Worm (Caenorhabditis elegans): Measurements from ENCODE around the gene nlp-7.
A peak's percentile ranks its signal among the peaks of the same experiment; 100 is the strongest.

nlp-7 gene

DNA sequence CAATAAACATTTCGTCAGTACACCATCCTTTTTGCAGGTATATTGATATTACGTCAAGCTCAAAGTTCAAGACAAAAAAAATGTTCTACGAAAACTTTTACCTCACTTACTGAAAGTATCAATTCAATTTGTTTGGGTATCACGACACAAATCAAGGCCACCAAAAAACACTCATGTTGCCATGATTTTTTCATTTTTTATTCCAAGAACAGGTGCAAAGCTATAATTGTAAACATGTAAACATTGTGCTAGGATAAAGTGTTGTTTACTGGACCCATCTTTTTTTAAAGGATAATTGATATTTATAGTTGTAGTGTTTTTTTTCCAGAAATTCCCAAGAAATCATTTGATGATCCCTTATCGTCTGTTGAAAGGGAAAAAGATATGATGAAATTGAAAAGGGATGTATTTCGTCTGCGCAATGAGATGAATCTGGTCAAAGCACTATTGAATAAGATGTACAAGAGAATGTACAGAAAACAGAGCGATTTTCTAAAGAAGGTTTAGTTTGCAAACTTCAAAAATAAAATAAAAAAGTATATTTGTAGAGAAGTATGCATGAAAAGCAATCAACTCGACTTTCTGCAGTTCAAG is 10.1 kb upstream of the nlp-7 start:
- no peak for TF ChIP-seq lsy-2 (tag; optimal IDR thresholded peaks at IDR 0.05)
- peak; percentile 65 for TF ChIP-seq blmp-1 (tag; optimal IDR thresholded peaks at IDR 0.05; ENCODE audit: insufficient read depth)

DNA sequence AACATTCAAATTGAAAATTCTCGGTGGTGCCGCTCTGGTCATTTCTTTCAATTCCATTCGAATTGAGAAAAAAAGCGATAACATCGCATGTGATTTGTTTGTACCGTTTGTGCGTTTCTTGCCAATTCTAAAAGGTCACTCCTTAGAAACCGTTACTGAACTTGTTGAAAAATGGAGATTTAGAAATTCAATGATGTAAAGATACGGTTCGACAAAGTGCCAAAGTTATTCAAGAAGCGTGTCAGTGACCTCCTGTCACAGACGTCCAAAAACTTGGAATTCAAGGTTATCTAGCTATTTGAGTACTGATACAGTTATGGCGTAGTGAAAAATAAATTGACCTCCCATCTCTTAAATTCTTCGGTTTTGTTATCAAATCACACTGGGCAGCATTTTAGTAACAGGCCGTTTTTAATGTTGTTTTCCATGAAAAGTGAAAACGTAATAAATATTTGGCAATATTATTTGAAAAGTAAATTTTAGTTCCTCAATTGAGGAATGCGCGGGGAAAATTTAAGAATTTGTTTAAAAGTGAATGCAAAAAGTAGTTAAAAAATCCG is 8.1 kb upstream of the nlp-7 start:
- no peak for TF ChIP-seq unc-39 (tag; optimal IDR thresholded peaks at IDR 0.05)
- TF ChIP-seq nhr-129 (tag; optimal IDR thresholded peaks at IDR 0.05): no peak
- TF ChIP-seq nhr-25 (tag; optimal IDR thresholded peaks at IDR 0.05): peak; percentile 66
- no peak for TF ChIP-seq nhr-10 (tag; optimal IDR thresholded peaks at IDR 0.05)
- no peak for TF ChIP-seq nhr-21 (tag; optimal IDR thresholded peaks at IDR 0.05)
- peak; percentile 49 for TF ChIP-seq blmp-1 (tag; optimal IDR thresholded peaks at IDR 0.05; ENCODE audit: insufficient read depth)
- no peak for TF ChIP-seq aly-2 (tag; optimal IDR thresholded peaks at IDR 0.05)
- no peak for TF ChIP-seq ztf-4 (tag; optimal IDR thresholded peaks at IDR 0.05)
- TF ChIP-seq peb-1 (tag; optimal IDR thresholded peaks at IDR 0.05): no peak
- no peak for TF ChIP-seq elt-3 (tag; optimal IDR thresholded peaks at IDR 0.05)
- TF ChIP-seq nhr-77 (tag; optimal IDR thresholded peaks at IDR 0.05): no peak
- no peak for TF ChIP-seq lin-11 (tag; optimal IDR thresholded peaks at IDR 0.05)
- TF ChIP-seq nhr-6 (tag; optimal IDR thresholded peaks at IDR 0.05): no peak
- no peak for TF ChIP-seq elt-1 (tag; optimal IDR thresholded peaks at IDR 0.05)
- no peak for TF ChIP-seq nhr-23 (tag; optimal IDR thresholded peaks at IDR 0.05)
- no peak for TF ChIP-seq ceh-82 (tag; optimal IDR thresholded peaks at IDR 0.05)
- TF ChIP-seq crh-2 (tag; optimal IDR thresholded peaks at IDR 0.05): peak; percentile 17
- peak; percentile 19 for TF ChIP-seq sma-9 (GFP tag; optimal IDR thresholded peaks at IDR 0.05)
- TF ChIP-seq sma-9 (tag; optimal IDR thresholded peaks at IDR 0.05): no peak
- no peak for TF ChIP-seq ceh-16 (tag; optimal IDR thresholded peaks at IDR 0.05)
- TF ChIP-seq mdl-1 (tag; optimal IDR thresholded peaks at IDR 0.05): no peak
- no peak for TF ChIP-seq alr-1 (tag; optimal IDR thresholded peaks at IDR 0.05)

DNA sequence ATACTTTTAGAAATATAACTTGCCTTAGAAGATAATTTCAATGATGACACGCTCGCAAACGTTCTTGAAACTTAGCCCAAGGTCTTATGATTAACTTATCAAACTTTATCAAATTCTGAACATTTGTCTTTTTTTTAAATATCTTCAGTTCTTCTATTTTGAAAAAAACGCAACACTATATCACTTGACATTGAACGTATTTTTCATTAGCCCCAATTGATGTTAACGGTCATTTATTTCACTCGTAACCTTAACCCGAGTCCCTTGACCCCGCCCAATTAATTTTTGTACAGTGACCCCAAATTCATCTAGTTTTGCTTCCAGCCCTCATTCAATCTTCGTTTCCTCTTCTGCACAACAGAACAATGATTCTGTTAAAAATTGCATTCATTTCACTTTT is 7.1 kb upstream of the nlp-7 start, which contains the start of gene F18E9.3:
Gene F18E9.3 (plus strand): TSS at position 311 of the 400 bp plus-strand sequence.
- TF ChIP-seq aly-2 (tag; optimal IDR thresholded peaks at IDR 0.05): no peak
- peak; percentile 51 for TF ChIP-seq nhr-25 (tag; optimal IDR thresholded peaks at IDR 0.05)

DNA sequence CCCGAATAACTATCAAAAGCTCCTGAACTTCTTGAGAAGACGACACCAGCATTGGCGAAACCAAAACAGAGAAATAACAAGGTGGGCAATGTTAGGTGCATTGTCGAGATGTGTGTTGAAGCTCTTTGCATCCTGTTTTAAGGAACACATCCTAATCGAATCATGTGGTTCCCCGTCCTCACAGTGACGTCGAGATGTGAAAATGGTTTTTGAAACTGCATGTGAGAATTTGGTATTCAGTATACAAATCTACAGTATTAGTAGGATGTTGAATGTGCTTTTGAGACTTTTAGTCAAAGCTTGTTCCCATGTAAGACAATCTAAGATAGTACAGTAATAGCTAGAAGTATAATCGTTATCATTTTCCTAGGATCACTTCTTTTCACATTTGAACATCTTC is 4.7 kb downstream of the nlp-7 start, which contains the start of gene F18E9.7:
Gene F18E9.7 (minus strand): TSS at position 101 of the 400 bp plus-strand sequence.
- no peak for TF ChIP-seq nhr-25 (tag; optimal IDR thresholded peaks at IDR 0.05)
- no peak for TF ChIP-seq mab-5 (tag; optimal IDR thresholded peaks at IDR 0.05)
- no peak for TF ChIP-seq nhr-237 (tag; optimal IDR thresholded peaks at IDR 0.05)
- no peak for TF ChIP-seq peb-1 (tag; optimal IDR thresholded peaks at IDR 0.05)
- TF ChIP-seq nhr-11 (tag; optimal IDR thresholded peaks at IDR 0.05): no peak
- no peak for TF ChIP-seq zag-1 (tag; optimal IDR thresholded peaks at IDR 0.05)
- TF ChIP-seq sem-4 (tag; optimal IDR thresholded peaks at IDR 0.05): no peak
- no peak for TF ChIP-seq elt-1 (tag; optimal IDR thresholded peaks at IDR 0.05)
- no peak for TF ChIP-seq alr-1 (tag; optimal IDR thresholded peaks at IDR 0.05)
- TF ChIP-seq ZK546.5 (tag; optimal IDR thresholded peaks at IDR 0.05): no peak
- TF ChIP-seq ztf-1 (GFP tag; conservative IDR thresholded peaks at IDR 0.05): no peak
- no peak for TF ChIP-seq unc-62 (GFP tag; optimal IDR thresholded peaks at IDR 0.05)
- TF ChIP-seq unc-39 (tag; optimal IDR thresholded peaks at IDR 0.05): no peak
- no peak for TF ChIP-seq F13H6.1 (tag; optimal IDR thresholded peaks at IDR 0.05)
- no peak for TF ChIP-seq gmeb-1 (tag; optimal IDR thresholded peaks at IDR 0.05)
- no peak for TF ChIP-seq nhr-129 (tag; optimal IDR thresholded peaks at IDR 0.05)
- TF ChIP-seq nhr-12 (tag; optimal IDR thresholded peaks at IDR 0.05): no peak

DNA sequence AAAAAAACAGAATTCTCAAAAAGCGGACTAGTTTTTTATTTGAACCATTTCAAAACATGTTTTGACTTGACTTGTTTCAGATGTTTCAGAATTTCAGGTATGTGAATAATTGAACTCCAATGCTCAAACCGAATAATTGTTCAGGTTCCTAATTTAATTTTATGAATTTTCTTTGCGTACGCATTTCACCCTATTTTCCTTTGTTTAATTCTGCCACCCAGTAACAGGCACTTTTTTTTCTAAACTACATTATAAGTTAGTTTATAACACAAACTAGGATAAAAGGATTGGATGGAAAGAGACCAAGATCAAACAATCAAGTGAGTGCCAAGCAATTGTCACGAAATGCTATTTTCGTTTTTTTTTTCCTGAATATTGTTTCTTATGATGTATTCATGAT is 5.5 kb downstream of the nlp-7 start:
- TF ChIP-seq nhr-77 (tag; optimal IDR thresholded peaks at IDR 0.05) (no peak), ama-1 (optimal IDR thresholded peaks at IDR 0.05) (no peak), nhr-23 (tag; optimal IDR thresholded peaks at IDR 0.05) (no peak), crh-2 (tag; optimal IDR thresholded peaks at IDR 0.05) (no peak), unc-39 (tag; optimal IDR thresholded peaks at IDR 0.05) (no peak), nhr-25 (tag; optimal IDR thresholded peaks at IDR 0.05) (no peak), mdl-1 (tag; optimal IDR thresholded peaks at IDR 0.05) (no peak), ZK546.5 (tag; optimal IDR thresholded peaks at IDR 0.05) (no peak), ztf-1 (GFP tag; conservative IDR thresholded peaks at IDR 0.05) (no peak), mab-5 (tag; optimal IDR thresholded peaks at IDR 0.05) (no peak), peb-1 (tag; optimal IDR thresholded peaks at IDR 0.05) (no peak), nhr-11 (tag; optimal IDR thresholded peaks at IDR 0.05) (no peak), aly-2 (tag; optimal IDR thresholded peaks at IDR 0.05) (no peak), egl-27 (tag; optimal IDR thresholded peaks at IDR 0.05) (no peak), dmd-4 (tag; optimal IDR thresholded peaks at IDR 0.05) (no peak), gmeb-1 (tag; optimal IDR thresholded peaks at IDR 0.05) (no peak)
